Fruit fly (Drosophila melanogaster) whole organism, adult: ENCODE measurements around the gene sick.
A peak's percentile ranks its signal among the peaks of the same experiment; 100 is the strongest.

ENCODE experiments used
- CG14711 ChIP-seq: fragments of 200-800 bp; sonication (Bioruptor generic); optimal IDR thresholded peaks from 2 replicates; lab custom pipeline; 2018; ENCODE audit warnings: missing biosample characterization, mild to moderate bottlenecking, missing genetic modification characterization, moderate library complexity
- CG1620 ChIP-seq: fragments of 200-800 bp; sonication (Bioruptor generic); optimal IDR thresholded peaks from 2 replicates; lab custom pipeline; 2016; ENCODE audit warnings: missing biosample characterization, missing genetic modification characterization
- CG7101 ChIP-seq: fragments of 200-800 bp; sonication (Bioruptor generic); optimal IDR thresholded peaks from 2 replicates; lab custom pipeline; 2018; ENCODE audit warnings: missing biosample characterization, mild to moderate bottlenecking, missing genetic modification characterization, moderate library complexity
- Crg-1 ChIP-seq: fragments of 200-800 bp; sonication (Bioruptor generic); optimal IDR thresholded peaks from 2 replicates; lab custom pipeline; 2016; ENCODE audit warnings: missing biosample characterization, missing genetic modification characterization
- Hr96 ChIP-seq: fragments of 200-800 bp; sonication (Bioruptor generic); optimal IDR thresholded peaks from 2 replicates; lab custom pipeline; 2016; ENCODE audit warnings: missing biosample characterization, missing genetic modification characterization
- Mnt ChIP-seq: fragments of 200-800 bp; sonication (Bioruptor generic); optimal IDR thresholded peaks from 2 replicates; lab custom pipeline; 2016; ENCODE audit warnings: missing biosample characterization, mild to moderate bottlenecking, missing genetic modification characterization
- cnc ChIP-seq, 2 experiments: fragments of >200 bp; optimal IDR thresholded peaks; 2 replicates each; lab custom pipeline; 2017
- kay ChIP-seq: fragments of 200-800 bp; sonication (Bioruptor generic); peaks from one replicate; lab custom pipeline; 2016; ENCODE audit warnings: missing biosample characterization, missing genetic modification characterization, borderline replicate concordance
- pad ChIP-seq: fragments of 200-800 bp; sonication (Bioruptor generic); optimal IDR thresholded peaks from 3 replicates; lab custom pipeline; 2017; ENCODE audit warnings: missing biosample characterization, missing genetic modification characterization, mild to moderate bottlenecking, moderate library complexity, missing genetic modification reagents
- tj ChIP-seq: fragments of 200-800 bp; sonication (Bioruptor generic); optimal IDR thresholded peaks from 3 replicates; lab custom pipeline; 2017; ENCODE audit warnings: missing biosample characterization, mild to moderate bottlenecking, missing genetic modification characterization, moderate library complexity
- toe ChIP-seq: fragments of 200-800 bp; sonication (Bioruptor generic); optimal IDR thresholded peaks from 2 replicates; lab custom pipeline; 2016; ENCODE audit warnings: missing biosample characterization, missing genetic modification characterization

DNA sequence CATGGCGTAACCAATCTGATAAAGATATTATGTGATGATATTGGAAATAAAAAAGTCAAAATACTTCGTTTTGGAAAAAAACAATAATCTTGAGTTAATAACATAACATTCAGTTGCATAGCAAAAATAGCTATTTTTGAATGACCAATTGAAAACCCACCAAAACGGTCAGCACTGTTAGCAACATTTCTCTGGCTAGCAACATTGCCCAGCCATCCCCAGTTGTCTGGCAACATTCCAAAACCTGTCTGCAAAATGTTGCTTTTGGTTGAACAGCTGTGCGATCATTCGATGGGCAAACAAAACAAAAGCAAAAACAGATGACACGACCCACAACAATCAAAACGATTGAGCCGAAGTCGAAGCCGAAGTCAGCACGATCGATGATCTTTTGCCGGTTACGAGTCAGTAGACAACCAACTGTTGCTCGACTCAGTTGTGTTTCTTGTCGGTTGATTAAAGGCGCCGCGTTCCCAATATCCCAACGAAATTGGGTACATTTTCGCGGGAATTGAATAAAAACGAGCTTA is 69.4 kb downstream of the sick start:
- TF ChIP-seq CG14711 (tag; lab: Kevin White, UChicago), result peak; percentile 55
- no peak for TF ChIP-seq kay
- TF ChIP-seq CG1620 (GFP tag; lab: Kevin White, UChicago), result peak; percentile 23
- TF ChIP-seq Crg-1 (GFP tag; lab: Kevin White, UChicago), result no peak
- no peak for TF ChIP-seq Mnt (GFP tag; lab: Kevin White, UChicago)
- no peak for TF ChIP-seq pad
- TF ChIP-seq toe (GFP tag; lab: Kevin White, UChicago), result no peak
- TF ChIP-seq tj (GFP tag; lab: Kevin White, UChicago), result peak; percentile 0
- no peak for TF ChIP-seq cnc (optimal IDR thresholded peaks at IDR 0.05; lab: Kevin White, UChicago)
- TF ChIP-seq Hr96 (GFP tag; lab: Kevin White, UChicago), result no peak
- peak; percentile 60 for TF ChIP-seq CG7101 (tag; lab: Kevin White, UChicago)
